Worm (Caenorhabditis elegans): ENCODE results near the gene Y49E10.21.

Gene Y49E10.21

ce11 chrIII:12453785-12454184, 3.6 kb upstream of the Y49E10.21 start:
- TF ChIP-seq pha-4 (tag; optimal IDR thresholded peaks at IDR 0.05) (no peak), mep-1 (tag; optimal IDR thresholded peaks at IDR 0.05) (no peak), blmp-1 (tag; optimal IDR thresholded peaks at IDR 0.05) (no peak), tbx-8 (GFP tag; optimal IDR thresholded peaks at IDR 0.05) (no peak), sptf-1 (tag; optimal IDR thresholded peaks at IDR 0.05) (no peak), mls-2 (tag; optimal IDR thresholded peaks at IDR 0.05) (no peak), snpc-4 (tag; optimal IDR thresholded peaks at IDR 0.05) (no peak), lin-13 (tag; optimal IDR thresholded peaks at IDR 0.05) (no peak)

DNA sequence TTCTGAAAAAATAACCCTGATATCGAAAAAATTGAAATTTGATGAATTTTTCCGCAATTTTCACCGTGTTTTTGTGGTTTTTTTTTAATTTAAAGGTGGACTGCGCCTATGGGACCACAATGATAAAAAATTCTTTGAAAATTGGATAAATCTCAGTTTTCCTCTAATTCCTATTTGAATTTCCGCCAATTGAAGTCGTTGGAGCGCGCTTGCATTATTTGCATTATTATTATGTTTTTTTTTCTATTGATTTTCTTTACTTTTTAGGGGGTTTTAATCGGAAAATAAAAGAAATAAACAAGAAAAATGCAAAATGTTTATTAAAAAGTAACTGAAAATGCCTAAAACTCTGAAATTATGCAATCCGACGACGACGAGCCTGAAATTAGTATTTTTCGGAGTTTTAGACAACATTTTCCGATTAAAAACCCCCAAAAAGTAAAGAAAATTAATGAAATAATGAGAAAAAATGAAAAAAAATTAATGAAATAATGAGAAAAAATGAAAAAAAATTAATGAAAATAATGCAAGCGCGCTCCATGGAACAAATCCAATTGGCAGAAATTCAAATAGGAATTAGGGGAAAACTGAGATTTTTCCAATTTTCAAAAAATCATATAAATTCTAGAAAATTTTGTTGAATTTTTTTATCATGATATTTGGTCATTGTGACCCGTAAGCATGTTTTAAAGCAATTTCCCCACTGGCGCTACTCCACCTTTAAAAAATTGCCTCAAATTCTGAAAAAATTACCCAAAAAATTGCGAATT, 1.6 kb upstream of the Y49E10.21 start:
- TF ChIP-seq ces-1 (GFP tag; optimal IDR thresholded peaks at IDR 0.05) (no peak), nhr-2 (tag; optimal IDR thresholded peaks at IDR 0.05) (no peak), pha-4 (tag; optimal IDR thresholded peaks at IDR 0.05) (no peak), ceh-83 (GFP tag; optimal IDR thresholded peaks at IDR 0.05) (no peak), unc-39 (tag; optimal IDR thresholded peaks at IDR 0.05) (no peak), mab-5 (tag; optimal IDR thresholded peaks at IDR 0.05) (no peak)

- TF ChIP-seq drap-1 (GFP tag; optimal IDR thresholded peaks at IDR 0.05): no peak
- no peak for TF ChIP-seq bed-3 (GFP tag; optimal IDR thresholded peaks at IDR 0.05)
- no peak for TF ChIP-seq ham-2 (GFP tag; optimal IDR thresholded peaks at IDR 0.05)
- no peak for TF ChIP-seq mab-5 (tag; optimal IDR thresholded peaks at IDR 0.05)
- TF ChIP-seq mep-1 (tag; optimal IDR thresholded peaks at IDR 0.05): no peak
- no peak for TF ChIP-seq snpc-4 (tag; optimal IDR thresholded peaks at IDR 0.05)
- no peak for TF ChIP-seq nhr-2 (tag; optimal IDR thresholded peaks at IDR 0.05)
- no peak for TF ChIP-seq blmp-1 (tag; optimal IDR thresholded peaks at IDR 0.05)
- no peak for TF ChIP-seq nhr-28 (tag; optimal IDR thresholded peaks at IDR 0.05)
- TF ChIP-seq M03D4.4 (tag; optimal IDR thresholded peaks at IDR 0.05): no peak
Measured at ce11 chrIII:12458970-12459369, 1.6 kb downstream of the Y49E10.21 start.

DNA sequence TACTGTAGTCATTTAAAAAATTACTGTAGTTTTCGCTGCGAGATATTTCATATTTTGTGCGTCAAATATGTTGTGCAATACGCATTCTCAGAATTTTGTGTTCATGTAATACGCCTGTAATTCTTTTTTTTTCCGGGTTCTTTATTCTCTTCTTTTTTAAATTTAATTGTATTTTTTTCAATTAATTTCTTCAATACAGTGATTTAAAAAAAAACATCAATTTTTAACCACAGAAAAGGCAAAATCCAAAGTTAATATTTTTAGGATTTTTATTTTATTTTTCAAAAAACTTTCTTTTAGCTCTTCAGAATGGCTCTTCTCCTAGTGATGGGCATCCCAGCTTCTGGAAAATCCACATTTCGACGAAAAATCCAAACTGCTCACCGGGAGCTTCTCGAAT, 8.9 kb downstream of the Y49E10.21 start, which contains the start of gene pstk-1:
Gene pstk-1 (plus strand): TSS at position 301 of the 400 bp plus-strand sequence.
- TF ChIP-seq unc-62 (GFP tag; optimal IDR thresholded peaks at IDR 0.05) (no peak), lsy-2 (tag; optimal IDR thresholded peaks at IDR 0.05) (no peak), nhr-237 (tag; optimal IDR thresholded peaks at IDR 0.05) (no peak), nhr-12 (tag; optimal IDR thresholded peaks at IDR 0.05) (no peak), hlh-1 (tag; optimal IDR thresholded peaks at IDR 0.05) (no peak)

ce11 chrIII:12468869-12469268, 11.5 kb downstream of the Y49E10.21 start, which contains the start of gene Y49E10.29:
Y49E10.29 (plus strand) TSS chrIII:12469169.
- no peak for TF ChIP-seq tbx-8 (GFP tag; optimal IDR thresholded peaks at IDR 0.05)
- no peak for TF ChIP-seq ceh-83 (GFP tag; optimal IDR thresholded peaks at IDR 0.05)
- TF ChIP-seq hlh-1 (tag; optimal IDR thresholded peaks at IDR 0.05): no peak
- TF ChIP-seq sem-2 (GFP tag; optimal IDR thresholded peaks at IDR 0.05): no peak
- no peak for TF ChIP-seq ceh-39 (tag; optimal IDR thresholded peaks at IDR 0.05)
- TF ChIP-seq blmp-1 (tag; optimal IDR thresholded peaks at IDR 0.05): no peak
- TF ChIP-seq ces-1 (GFP tag; optimal IDR thresholded peaks at IDR 0.05): no peak

DNA sequence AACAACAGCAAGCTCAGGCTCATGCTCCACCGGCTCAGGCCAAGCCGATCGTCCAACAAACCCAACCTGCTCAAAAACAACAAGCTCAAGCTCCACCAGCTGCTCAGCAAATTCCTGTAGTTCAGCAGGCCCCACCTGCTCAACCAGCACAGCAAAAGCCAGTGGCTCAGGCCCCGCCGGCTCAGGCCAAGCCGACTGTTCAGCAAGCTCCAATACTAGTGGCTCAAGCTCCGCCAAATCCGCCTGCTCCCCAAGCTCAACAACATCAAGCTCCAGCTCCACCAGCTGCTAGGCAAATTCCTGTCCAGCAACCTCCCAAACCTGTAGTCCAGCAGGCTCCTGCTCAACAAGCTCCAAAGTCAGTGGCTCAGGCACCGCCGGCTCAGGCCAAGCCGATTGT, 12.4 kb downstream of the Y49E10.21 start:
- no peak for TF ChIP-seq tbx-8 (GFP tag; optimal IDR thresholded peaks at IDR 0.05)
- TF ChIP-seq nhr-12 (tag; optimal IDR thresholded peaks at IDR 0.05): no peak
- TF ChIP-seq zip-8 (tag; optimal IDR thresholded peaks at IDR 0.05): no peak
- no peak for TF ChIP-seq bed-3 (GFP tag; optimal IDR thresholded peaks at IDR 0.05)
- TF ChIP-seq unc-62 (GFP tag; optimal IDR thresholded peaks at IDR 0.05): no peak
- TF ChIP-seq hlh-1 (tag; optimal IDR thresholded peaks at IDR 0.05): no peak
- no peak for TF ChIP-seq flh-1 (GFP tag; optimal IDR thresholded peaks at IDR 0.05)
- TF ChIP-seq M03D4.4 (tag; optimal IDR thresholded peaks at IDR 0.05): no peak
- TF ChIP-seq elt-1 (tag; optimal IDR thresholded peaks at IDR 0.05; ENCODE audit: borderline replicate concordance, insufficient read depth): no peak
- TF ChIP-seq mab-5 (tag; optimal IDR thresholded peaks at IDR 0.05): no peak
- TF ChIP-seq ceh-43 (GFP tag; optimal IDR thresholded peaks at IDR 0.05): no peak
- TF ChIP-seq ham-2 (GFP tag; optimal IDR thresholded peaks at IDR 0.05): no peak
- no peak for TF ChIP-seq ceh-83 (GFP tag; optimal IDR thresholded peaks at IDR 0.05)
- TF ChIP-seq ztf-11 (tag; optimal IDR thresholded peaks at IDR 0.05): no peak
- TF ChIP-seq nhr-76 (tag; optimal IDR thresholded peaks at IDR 0.05): no peak
- TF ChIP-seq lsy-2 (tag; optimal IDR thresholded peaks at IDR 0.05): no peak
